Fruit fly (Drosophila melanogaster) whole organism: ENCODE results near the gene mtsh.

Source experiments
- CG8478 ChIP-seq: fragments of >200 bp; optimal IDR thresholded peaks from 2 replicates; lab custom pipeline; 2018; ENCODE audit warnings: inconsistent platforms
- Dll ChIP-seq: fragments of >200 bp; optimal IDR thresholded peaks from 2 replicates; lab custom pipeline; 2017
- EcR ChIP-seq, 2 experiments: fragments of >200 bp; optimal IDR thresholded peaks; 2 replicates each; lab custom pipeline; 2017; ENCODE audit warnings: missing biosample characterization in 2 of 2, missing genetic modification characterization in 2 of 2, missing genetic modification reagents in 2 of 2
- pan ChIP-seq: fragments of >200 bp; optimal IDR thresholded peaks from 2 replicates; lab custom pipeline; 2017
- psq ChIP-seq: fragments of >200 bp; optimal IDR thresholded peaks from 2 replicates; lab custom pipeline; 2017
- usp ChIP-seq: fragments of >200 bp; optimal IDR thresholded peaks from 2 replicates; lab custom pipeline; 2017; ENCODE audit warnings: missing biosample characterization, missing genetic modification characterization, mixed read lengths

The mtsh gene

DNA sequence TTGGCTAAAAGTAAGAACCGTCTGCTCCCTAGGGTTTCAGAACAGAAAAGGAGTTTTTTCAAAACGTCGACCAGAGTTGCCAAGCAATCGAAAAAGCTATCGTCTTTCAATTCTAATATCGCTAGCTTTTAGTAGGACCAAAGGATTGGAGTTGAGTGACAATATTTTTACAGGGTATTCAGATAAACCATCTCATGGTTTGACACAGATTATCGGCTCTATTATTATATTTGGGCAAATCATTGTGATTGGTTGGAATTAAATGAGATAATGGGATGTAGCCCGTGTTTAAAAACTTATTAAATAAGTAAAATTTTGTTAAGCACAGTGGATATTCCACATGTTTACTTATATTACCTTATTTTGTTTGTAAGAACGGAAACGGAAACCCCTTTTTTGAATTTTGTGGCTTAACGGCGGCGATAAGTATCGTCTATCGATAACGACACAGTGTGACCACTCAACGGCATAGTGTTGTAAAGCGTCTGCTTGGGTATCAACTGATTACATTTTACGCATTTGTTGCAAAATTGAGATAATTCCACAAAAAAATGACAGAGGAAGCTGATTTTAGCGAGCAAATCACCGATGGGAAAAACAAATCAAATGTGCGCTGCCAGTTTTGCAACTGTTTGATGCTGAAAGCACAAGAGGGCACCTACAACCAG is at the start of gene mtsh, which contains the start of gene strat:
mtsh (minus strand) TSS at position 51 of the 668 bp plus-strand sequence.
strat (plus strand) TSS at position 471 of the 668 bp plus-strand sequence.
- no peak for TF ChIP-seq usp (GFP tag; lab: Kevin White, UChicago)
- TF ChIP-seq CG8478 (lab: Kevin White, UChicago), result no peak
- no peak for TF ChIP-seq Dll (lab: Kevin White, UChicago)
- no peak for TF ChIP-seq EcR (GFP tag; optimal IDR thresholded peaks at IDR 0.05; lab: Kevin White, UChicago)
- TF ChIP-seq psq (lab: Kevin White, UChicago), result no peak
- TF ChIP-seq pan (lab: Kevin White, UChicago), result no peak

- TF ChIP-seq psq (lab: Kevin White, UChicago), result no peak
- no peak for TF ChIP-seq EcR (GFP tag; optimal IDR thresholded peaks at IDR 0.05; lab: Kevin White, UChicago)
- no peak for TF ChIP-seq Dll (lab: Kevin White, UChicago)
- TF ChIP-seq usp (GFP tag; lab: Kevin White, UChicago), result no peak
- TF ChIP-seq pan (lab: Kevin White, UChicago), result no peak
- no peak for TF ChIP-seq CG8478 (lab: Kevin White, UChicago)
Measured at dm6 chr2L:8365701-8366643, 46.3 kb upstream of the mtsh start, which contains the start of gene Pp2A-29B. TSS of gene Pp2A-29B (plus strand) at chr2L:8366038.

DNA sequence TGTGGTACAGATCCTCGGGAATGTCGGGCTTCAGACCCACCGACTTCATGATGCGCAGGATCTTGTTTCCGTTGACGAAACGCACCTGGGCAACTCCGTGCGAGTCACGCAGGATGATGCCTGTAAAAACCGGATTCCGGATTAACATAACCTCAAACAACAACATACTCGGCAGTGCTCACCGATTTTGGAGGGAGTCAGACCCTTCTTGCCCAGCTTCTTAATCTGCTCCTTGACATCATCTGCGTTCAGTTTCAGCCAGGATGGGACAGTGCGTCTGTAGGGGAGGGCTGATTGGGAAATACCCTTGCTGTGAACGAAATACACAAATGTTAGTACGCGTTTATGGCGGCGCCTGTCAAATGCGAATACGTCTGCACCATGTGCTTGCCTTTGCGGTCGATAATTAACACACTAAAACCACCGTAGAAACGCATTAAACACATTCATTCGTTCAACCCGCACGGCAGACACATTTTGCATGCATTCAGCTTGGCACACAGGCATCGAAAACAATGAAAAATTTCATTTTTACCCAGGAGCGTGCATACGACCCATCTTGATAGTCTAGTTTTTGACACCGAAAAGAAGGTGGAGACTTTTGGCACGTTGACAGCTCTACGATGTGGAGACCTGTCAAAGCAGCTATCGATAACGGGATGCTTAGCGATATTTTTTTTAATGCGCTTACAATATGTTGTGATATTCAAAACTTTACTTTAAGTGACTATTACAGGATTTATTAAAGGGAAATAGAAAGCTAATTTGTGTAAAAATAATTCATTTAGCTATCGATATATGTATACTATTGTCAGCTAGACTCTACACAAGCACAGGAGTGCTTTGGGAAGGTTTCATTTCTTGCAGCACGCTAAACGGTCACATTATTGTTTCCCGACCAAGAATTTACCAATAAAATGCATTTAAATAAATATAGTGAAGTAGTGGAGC is 44.6 kb upstream of the mtsh start, which contains the start of the genes RpS13 and CSN8:
RpS13 (minus strand) TSS at position 657 of the 951 bp plus-strand sequence.
CSN8 (plus strand) TSS at position 850 of the 951 bp plus-strand sequence.
- TF ChIP-seq usp (GFP tag; lab: Kevin White, UChicago) (no peak), Dll (lab: Kevin White, UChicago) (no peak), CG8478 (lab: Kevin White, UChicago) (no peak)

DNA sequence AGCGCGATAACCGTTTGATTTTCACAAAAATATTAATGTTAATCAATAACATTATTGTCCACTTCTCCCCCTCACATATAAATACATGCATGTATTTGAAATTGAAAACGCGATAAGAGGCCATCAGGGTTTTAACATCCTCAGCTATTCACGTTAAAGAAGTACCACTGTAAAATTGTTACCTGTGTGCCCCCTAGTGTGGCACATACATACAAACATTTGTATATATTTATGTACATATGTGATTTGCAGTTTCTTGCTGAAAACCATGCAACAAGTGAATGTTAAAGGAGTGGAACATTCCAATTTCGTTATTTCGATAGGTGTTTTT is 43.2 kb upstream of the mtsh start:
- TF ChIP-seq pan (lab: Kevin White, UChicago), result no peak
- TF ChIP-seq EcR (GFP tag; optimal IDR thresholded peaks at IDR 0.05; lab: Kevin White, UChicago), result no peak
- TF ChIP-seq Dll (lab: Kevin White, UChicago), result no peak
- TF ChIP-seq usp (GFP tag; lab: Kevin White, UChicago), result no peak
- TF ChIP-seq psq (lab: Kevin White, UChicago), result no peak
- no peak for TF ChIP-seq CG8478 (lab: Kevin White, UChicago)

dm6 chr2L:8362273-8362954 is 42.7 kb upstream of the mtsh start, which contains the start of gene CG7627:
TSS of gene CG7627 (minus strand) at chr2L:8362469.
- no peak for TF ChIP-seq pan (lab: Kevin White, UChicago)
- no peak for TF ChIP-seq EcR (GFP tag; optimal IDR thresholded peaks at IDR 0.05; lab: Kevin White, UChicago)
- no peak for TF ChIP-seq Dll (lab: Kevin White, UChicago)
- TF ChIP-seq CG8478 (lab: Kevin White, UChicago), result no peak

- no peak for TF ChIP-seq usp (GFP tag; lab: Kevin White, UChicago)
Measured at dm6 chr2L:8361204-8361952, 41.7 kb upstream of the mtsh start.

DNA sequence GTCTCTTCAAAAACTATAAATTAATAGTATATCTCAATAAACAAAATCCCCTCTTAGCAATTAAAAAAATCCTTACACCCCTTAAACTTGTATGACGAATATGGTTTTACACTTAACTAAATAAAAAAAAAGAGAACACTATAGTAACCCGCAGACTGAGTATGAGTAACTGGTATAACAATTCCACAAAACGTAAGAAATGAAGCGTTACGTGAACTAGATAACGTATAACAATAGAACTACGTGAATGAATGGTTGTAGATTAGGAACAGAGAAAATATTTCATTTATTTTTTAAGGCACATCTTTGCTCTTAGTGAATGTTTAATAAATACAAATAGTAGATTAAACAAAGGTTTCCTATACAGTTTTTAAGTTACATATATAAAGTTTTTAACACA is 35.7 kb upstream of the mtsh start:
- TF ChIP-seq CG8478 (lab: Kevin White, UChicago) (no peak), Dll (lab: Kevin White, UChicago) (no peak), pan (lab: Kevin White, UChicago) (no peak), psq (lab: Kevin White, UChicago) (no peak), usp (GFP tag; lab: Kevin White, UChicago) (no peak), EcR (GFP tag; optimal IDR thresholded peaks at IDR 0.05; lab: Kevin White, UChicago) (no peak)

dm6 chr2L:8351864-8352263 is 32.2 kb upstream of the mtsh start, which contains the start of gene Mur29B:
TSS of gene Mur29B (plus strand) at chr2L:8352187.
- TF ChIP-seq psq (lab: Kevin White, UChicago) (no peak), EcR (GFP tag; optimal IDR thresholded peaks at IDR 0.05; lab: Kevin White, UChicago) (no peak), CG8478 (lab: Kevin White, UChicago) (no peak), pan (lab: Kevin White, UChicago) (no peak), Dll (lab: Kevin White, UChicago) (no peak), usp (GFP tag; lab: Kevin White, UChicago) (no peak)

dm6 chr2L:8351333-8351732 is 31.6 kb upstream of the mtsh start:
- TF ChIP-seq EcR (GFP tag; optimal IDR thresholded peaks at IDR 0.05; lab: Kevin White, UChicago), result no peak
